Worm (Caenorhabditis elegans) whole organism, L3 larva: ENCODE measurements around the gene T25B6.3.
A peak's percentile ranks its signal among the peaks of the same experiment; 100 is the strongest.

Source experiments
- R02D3.7 ChIP-seq: fragments of 150-350 bp; optimal IDR thresholded peaks from 2 replicates; lab custom pipeline; 2014; ENCODE audit warnings: missing biosample characterization, missing genetic modification characterization
- aly-2 ChIP-seq: fragments of 150-350 bp; optimal IDR thresholded peaks from 2 replicates; lab custom pipeline; 2014; ENCODE audit warnings: missing biosample characterization, missing genetic modification characterization
- egl-27 ChIP-seq: sonication (generic microtip); optimal IDR thresholded peaks from 4 replicates; lab custom pipeline; 2017; ENCODE audit warnings: missing biosample characterization, missing genetic modification reagents, missing genetic modification characterization
- elt-2 ChIP-seq: sonication (generic microtip); optimal IDR thresholded peaks from 2 replicates; lab custom pipeline; 2016; ENCODE audit warnings: missing genetic modification reagents, mild to moderate bottlenecking, missing genetic modification characterization, missing compliant biosample characterization
- elt-3 ChIP-seq, 3 experiments: fragments of 150-350 bp in 1 of 3; sonication (generic microtip) in 2 of 3; optimal IDR thresholded peaks; 2 replicates in 2 of 3; 4 replicates in 1 of 3; lab custom pipeline; 2014 to 2017; ENCODE audit warnings: missing biosample characterization in 3 of 3, missing genetic modification characterization in 3 of 3
- lin-39 ChIP-seq: fragments of 150-350 bp; optimal IDR thresholded peaks from 2 replicates; lab custom pipeline; 2018; ENCODE audit warnings: missing biosample characterization, missing genetic modification reagents, missing genetic modification characterization
- nhr-237 ChIP-seq: fragments of 150-350 bp; optimal IDR thresholded peaks from 2 replicates; lab custom pipeline; 2014; ENCODE audit warnings: missing biosample characterization, missing genetic modification characterization
- nhr-67 ChIP-seq: fragments of 150-350 bp; optimal IDR thresholded peaks from 2 replicates; lab custom pipeline; 2014; ENCODE audit warnings: missing biosample characterization, missing genetic modification characterization
- nhr-77 ChIP-seq: fragments of 150-350 bp; optimal IDR thresholded peaks from 2 replicates; lab custom pipeline; 2014; ENCODE audit warnings: missing biosample characterization, missing genetic modification characterization
- sea-2 ChIP-seq: fragments of 150-350 bp; sonication (generic microtip); optimal IDR thresholded peaks from 4 replicates; lab custom pipeline; 2014; ENCODE audit warnings: missing biosample characterization, missing genetic modification reagents, missing genetic modification characterization

DNA sequence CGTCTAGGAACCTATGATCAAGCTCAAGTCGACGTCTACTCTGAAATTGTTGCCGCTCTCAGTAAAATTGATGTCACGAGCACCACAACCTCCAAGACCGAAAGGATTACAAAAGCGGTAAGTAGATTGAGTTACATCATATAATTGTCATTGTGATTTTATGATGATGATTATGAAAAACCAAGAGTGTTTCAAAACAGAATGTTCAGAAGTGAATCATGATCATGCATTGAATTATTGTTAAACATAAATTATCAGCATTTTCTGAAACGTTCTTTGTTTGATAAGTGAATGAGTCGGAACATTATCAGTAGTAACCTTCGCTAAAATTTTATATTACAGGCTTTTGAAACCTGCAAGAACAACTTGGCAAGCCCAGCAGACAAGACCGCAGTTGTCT lies 7.7 kb downstream of the T25B6.3 start:
- TF ChIP-seq R02D3.7 (no peak), nhr-237 (tag; lab: Kevin White, UChicago) (no peak), elt-3 (tag; optimal IDR thresholded peaks at IDR 0.05; lab: Kevin White, UChicago) (no peak), elt-2 (tag; lab: Kevin White, UChicago) (peak; percentile 82), lin-39 (tag; lab: Kevin White, UChicago) (no peak), sea-2 (GFP tag; lab: Kevin White, UChicago) (no peak), nhr-77 (tag; lab: Kevin White, UChicago) (no peak), egl-27 (no peak), nhr-67 (tag; lab: Kevin White, UChicago) (no peak), aly-2 (tag; lab: Kevin White, UChicago) (no peak)
